Fruit fly (Drosophila melanogaster) S2 (cell line): Measurements from ENCODE around the gene CG8372.

ENCODE experiments used
- CG8478 ChIP-seq: fragments of >200 bp; optimal IDR thresholded peaks from 2 replicates; lab custom pipeline; 2018
- CTCF ChIP-seq, 2 experiments: fragments of >200 bp; optimal IDR thresholded peaks; 2 replicates each; lab custom pipeline; 2018

DNA sequence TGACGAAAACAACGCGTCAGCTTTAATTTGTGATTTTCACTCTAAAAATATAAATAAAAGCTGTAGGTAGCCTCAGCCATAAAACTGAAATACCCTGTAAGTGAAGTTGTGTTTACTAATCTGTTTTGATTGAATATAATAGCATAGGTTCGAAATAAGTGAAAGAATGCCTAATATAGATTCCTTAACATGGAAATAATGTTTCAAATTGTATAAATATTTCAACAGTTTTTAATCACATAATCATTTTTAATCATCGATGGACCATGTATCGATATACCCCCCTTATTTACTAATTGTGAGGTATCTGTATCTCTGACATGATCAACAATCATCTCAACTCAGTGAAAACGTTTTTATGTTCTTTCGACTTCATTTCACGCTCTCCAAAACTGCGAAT is 42.7 kb upstream of the CG8372 start:
- TF ChIP-seq CG8478 (lab: Kevin White, UChicago) = no peak
- no peak for TF ChIP-seq CTCF (optimal IDR thresholded peaks at IDR 0.05; lab: Kevin White, UChicago)
